Fruit fly (Drosophila melanogaster): ENCODE measurements around the gene CG11927.
A peak's percentile ranks its signal among the peaks of the same experiment; 100 is the strongest.

The CG11927 gene

DNA sequence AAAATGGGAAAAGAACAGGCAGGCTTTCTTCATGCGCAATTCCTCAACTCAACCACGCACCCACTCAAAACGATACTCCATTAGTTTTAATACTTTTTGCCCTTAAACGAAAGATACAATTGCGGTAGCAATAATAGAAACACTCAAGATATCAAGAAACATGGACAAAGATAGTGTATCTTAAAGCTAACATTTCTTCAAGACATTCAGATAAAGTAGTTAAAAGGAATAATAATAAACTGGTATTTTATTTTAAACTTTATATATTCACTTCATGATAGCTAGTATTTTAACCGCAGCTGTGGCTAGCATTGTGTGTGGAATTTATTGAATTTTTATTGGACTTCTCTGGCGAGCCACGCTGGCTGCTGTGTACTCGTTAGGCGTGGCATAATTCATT is 8.6 kb downstream of the CG11927 start (continued):
- TF ChIP-seq Pdp1 (GFP tag; optimal IDR thresholded peaks at IDR 0.05) (peak in 1 of 2 experiments; percentile 19), Myb (GFP tag; optimal IDR thresholded peaks at IDR 0.05) (no peak), Bteb2 (GFP tag; optimal IDR thresholded peaks at IDR 0.05) (no peak), CG6654 (GFP tag; optimal IDR thresholded peaks at IDR 0.05) (no peak), CG9215 (GFP tag; IDR thresholded peaks at IDR 0.05) (peak; percentile 49), CG16813 (GFP tag; IDR thresholded peaks at IDR 0.05; ENCODE audit: partially characterized antibody) (no peak), p53 (GFP tag; optimal IDR thresholded peaks at IDR 0.05) (no peak), CkIIα-i1 (GFP tag; IDR thresholded peaks at IDR 0.05) (no peak), ase (GFP tag; IDR thresholded peaks at IDR 0.05) (peak; percentile 44; the same call in 1 of the 3 replicates), her (GFP tag; optimal IDR thresholded peaks at IDR 0.05) (no peak), Antp (GFP tag; optimal IDR thresholded peaks at IDR 0.05) (no peak), CG2678 (tag; optimal IDR thresholded peaks at IDR 0.05) (peak; percentile 84), CG15269 (tag; optimal IDR thresholded peaks at IDR 0.05) (peak; percentile 71), ato (GFP tag; IDR thresholded peaks at IDR 0.05; ENCODE audit: partially characterized antibody) (no peak), da (GFP tag; optimal IDR thresholded peaks at IDR 0.05) (no peak), Asciz (GFP tag; optimal IDR thresholded peaks at IDR 0.05) (peak; percentile 57), kni (GFP tag; optimal IDR thresholded peaks at IDR 0.05) (no peak), Atf-2 (GFP tag; optimal IDR thresholded peaks at IDR 0.05) (no peak), Trl (optimal IDR thresholded peaks at IDR 0.05) (no peak), Trl (GFP tag; optimal IDR thresholded peaks at IDR 0.05) (peak; percentile 26), CG5180 (GFP tag; optimal IDR thresholded peaks at IDR 0.05) (peak; percentile 13), tio (GFP tag; optimal IDR thresholded peaks at IDR 0.05) (peak; percentile 63), ttk (GFP tag; IDR thresholded peaks at IDR 0.05) (peak; percentile 31; the same call in 1 of the 2 replicates), al (GFP tag; IDR thresholded peaks at IDR 0.05) (no peak), lab (GFP tag; optimal IDR thresholded peaks at IDR 0.05) (peak; percentile 82), Kr (GFP tag; optimal IDR thresholded peaks at IDR 0.05) (no peak), Opbp (GFP tag; IDR thresholded peaks at IDR 0.05; ENCODE audit: partially characterized antibody) (no peak), B-H2 (GFP tag; optimal IDR thresholded peaks at IDR 0.05) (no peak), CG34422 (GFP tag; IDR thresholded peaks at IDR 0.05) (peak; percentile 68), CG2889 (GFP tag; IDR thresholded peaks at IDR 0.05) (peak; percentile 41; the same call in 1 of the 3 replicates), CrebB (tag; optimal IDR thresholded peaks at IDR 0.05) (peak; percentile 37), Elba2 (GFP tag; optimal IDR thresholded peaks at IDR 0.05) (no peak), CG15696 (tag; optimal IDR thresholded peaks at IDR 0.05) (peak; percentile 33), nmo (GFP tag; optimal IDR thresholded peaks at IDR 0.05) (peak; percentile 51), CG8290 (GFP tag; optimal IDR thresholded peaks at IDR 0.05) (no peak), CG8290 (tag; optimal IDR thresholded peaks at IDR 0.05) (peak in 1 of 2 experiments; percentile 54), CG7987 (GFP tag; optimal IDR thresholded peaks at IDR 0.05) (peak; percentile 10), CG4404 (GFP tag; IDR thresholded peaks at IDR 0.05) (peak; percentile 40; the same call in 1 of the 2 replicates), unpg (GFP tag; optimal IDR thresholded peaks at IDR 0.05) (peak; percentile 59), lola (GFP tag; optimal IDR thresholded peaks at IDR 0.05) (peak in 1 of 3 experiments; percentile 68), odd (GFP tag; optimal IDR thresholded peaks at IDR 0.05) (no peak), CG2199 (GFP tag; IDR thresholded peaks at IDR 0.05) (no peak), CG30020 (tag; optimal IDR thresholded peaks at IDR 0.05) (no peak), ci (GFP tag; IDR thresholded peaks at IDR 0.05) (peak; percentile 78), CG2116 (GFP tag; optimal IDR thresholded peaks at IDR 0.05) (no peak), chm (GFP tag; IDR thresholded peaks at IDR 0.05) (peak; percentile 67; the same call in 1 of the 2 replicates), Tbp (GFP tag; optimal IDR thresholded peaks at IDR 0.05) (no peak), H2.0 (GFP tag; IDR thresholded peaks at IDR 0.05) (peak; percentile 4; the same call in 1 of the 2 replicates), Optix (GFP tag; IDR thresholded peaks at IDR 0.05) (no peak), jumu (GFP tag; optimal IDR thresholded peaks at IDR 0.05) (no peak), tgo (GFP tag; IDR thresholded peaks at IDR 0.05) (peak; percentile 30; the same call in 1 of the 3 replicates)
